Fruit fly (Drosophila melanogaster) whole organism, adult: ENCODE results near the gene CG10752.

Source experiments
- CG11617 ChIP-seq: fragments of 200-800 bp; sonication (Bioruptor generic); optimal IDR thresholded peaks from 2 replicates; lab custom pipeline; 2017; ENCODE audit warnings: mild to moderate bottlenecking, missing biosample characterization, missing genetic modification reagents, missing genetic modification characterization
- CG1620 ChIP-seq: fragments of 200-800 bp; sonication (Bioruptor generic); optimal IDR thresholded peaks from 2 replicates; lab custom pipeline; 2016; ENCODE audit warnings: missing biosample characterization, missing genetic modification characterization
- CG33017 ChIP-seq: fragments of 200-800 bp; sonication (Bioruptor generic); optimal IDR thresholded peaks from 2 replicates; lab custom pipeline; 2018; ENCODE audit warnings: missing biosample characterization, mild to moderate bottlenecking, missing genetic modification characterization, moderate library complexity
- CG5204 ChIP-seq: fragments of 200-800 bp; sonication (Bioruptor generic); optimal IDR thresholded peaks from 2 replicates; lab custom pipeline; 2016; ENCODE audit warnings: missing biosample characterization, missing genetic modification characterization
- Crg-1 ChIP-seq: fragments of 200-800 bp; sonication (Bioruptor generic); optimal IDR thresholded peaks from 2 replicates; lab custom pipeline; 2016; ENCODE audit warnings: missing biosample characterization, missing genetic modification characterization
- Mnt ChIP-seq: fragments of 200-800 bp; sonication (Bioruptor generic); optimal IDR thresholded peaks from 2 replicates; lab custom pipeline; 2016; ENCODE audit warnings: missing biosample characterization, mild to moderate bottlenecking, missing genetic modification characterization
- cic ChIP-seq: fragments of 200-800 bp; sonication (Bioruptor generic); optimal IDR thresholded peaks from 2 replicates; lab custom pipeline; 2017; ENCODE audit warnings: missing biosample characterization, mild to moderate bottlenecking, missing genetic modification characterization, moderate library complexity
- cnc ChIP-seq, 2 experiments: fragments of >200 bp; optimal IDR thresholded peaks; 2 replicates each; lab custom pipeline; 2017
- kay ChIP-seq: fragments of 200-800 bp; sonication (Bioruptor generic); peaks from one replicate; lab custom pipeline; 2016; ENCODE audit warnings: missing biosample characterization, missing genetic modification characterization, borderline replicate concordance
- ovo ChIP-seq: fragments of 200-800 bp; sonication (Bioruptor generic); optimal IDR thresholded peaks from 2 replicates; lab custom pipeline; 2016; ENCODE audit warnings: missing biosample characterization, missing genetic modification characterization
- toe ChIP-seq: fragments of 200-800 bp; sonication (Bioruptor generic); optimal IDR thresholded peaks from 2 replicates; lab custom pipeline; 2016; ENCODE audit warnings: missing biosample characterization, missing genetic modification characterization

dm6 chr3L:12994835-12995234 lies 40.4 kb upstream of the CG10752 start, which contains the start of gene CG11262:
- TF ChIP-seq CG5204 = no peak
- TF ChIP-seq cic (GFP tag; lab: Kevin White, UChicago) = no peak
- TF ChIP-seq cnc (optimal IDR thresholded peaks at IDR 0.05; lab: Kevin White, UChicago) = no peak
- TF ChIP-seq toe (GFP tag; lab: Kevin White, UChicago) = no peak
- TF ChIP-seq ovo (GFP tag; lab: Kevin White, UChicago) = no peak
- TF ChIP-seq CG11617 (GFP tag; lab: Kevin White, UChicago) = no peak
- TF ChIP-seq kay = no peak
- no peak for TF ChIP-seq Crg-1 (GFP tag; lab: Kevin White, UChicago)
- TF ChIP-seq CG33017 = no peak
- no peak for TF ChIP-seq CG1620 (GFP tag; lab: Kevin White, UChicago)
- no peak for TF ChIP-seq Mnt (GFP tag; lab: Kevin White, UChicago)
